Fruit fly (Drosophila melanogaster): ENCODE data around the gene Svip.

Svip gene

dm6 chr3L:9361894-9362293 is 3.1 kb downstream of the Svip start, which contains the start of gene CG34456:
CG34456 (plus strand) TSS chr3L:9362108.
- no peak for TF ChIP-seq CG17328 (GFP tag; IDR thresholded peaks at IDR 0.05)
- peak; percentile 9 for TF ChIP-seq sug (tag; optimal IDR thresholded peaks at IDR 0.05)
- TF ChIP-seq CG13296 (GFP tag; optimal IDR thresholded peaks at IDR 0.05): peak; percentile 26
- TF ChIP-seq B-H2 (GFP tag; optimal IDR thresholded peaks at IDR 0.05): no peak
- no peak for TF ChIP-seq slou (GFP tag; optimal IDR thresholded peaks at IDR 0.05)
- TF ChIP-seq HLH3B (GFP tag; IDR thresholded peaks at IDR 0.05): no peak
- no peak for TF ChIP-seq H15 (GFP tag; IDR thresholded peaks at IDR 0.05)
- TF ChIP-seq dmrt99B (tag; optimal IDR thresholded peaks at IDR 0.05): no peak
- no peak for TF ChIP-seq org-1 (GFP tag; optimal IDR thresholded peaks at IDR 0.05)
- no peak for TF ChIP-seq lola (GFP tag; optimal IDR thresholded peaks at IDR 0.05)
- no peak for TF ChIP-seq mam (GFP tag; optimal IDR thresholded peaks at IDR 0.05)
- no peak for TF ChIP-seq pan (optimal IDR thresholded peaks at IDR 0.05)
- no peak for TF ChIP-seq pan (GFP tag; optimal IDR thresholded peaks at IDR 0.05 in 1 of 2, IDR thresholded peaks at IDR 0.05 in 1 of 2)
- peak; percentile 2 for TF ChIP-seq CG13894 (tag; optimal IDR thresholded peaks at IDR 0.05)
- TF ChIP-seq tll (GFP tag; optimal IDR thresholded peaks at IDR 0.05): no peak
- TF ChIP-seq CG2678 (tag; optimal IDR thresholded peaks at IDR 0.05): no peak
- TF ChIP-seq lov (optimal IDR thresholded peaks at IDR 0.05): no peak
- no peak for TF ChIP-seq lov (GFP tag; IDR thresholded peaks at IDR 0.05)
- no peak for TF ChIP-seq Dip3 (GFP tag; optimal IDR thresholded peaks at IDR 0.05)
- TF ChIP-seq usp (GFP tag; optimal IDR thresholded peaks at IDR 0.05): no peak
- peak; percentile 25 for TF ChIP-seq CG34376 (GFP tag; optimal IDR thresholded peaks at IDR 0.05)
- TF ChIP-seq CG1647 (GFP tag; optimal IDR thresholded peaks at IDR 0.05): no peak
- no peak for TF ChIP-seq Ptx1 (GFP tag; IDR thresholded peaks at IDR 0.05)

dm6 chr3L:9364131-9364530 is 5.3 kb downstream of the Svip start, which contains the start of gene mRRF1:
mRRF1 (plus strand) TSS chr3L:9364350.
- TF ChIP-seq gsb-n (tag; optimal IDR thresholded peaks at IDR 0.05): peak; percentile 9
- no peak for TF ChIP-seq Rfx (GFP tag; IDR thresholded peaks at IDR 0.05)
- TF ChIP-seq dm (GFP tag; optimal IDR thresholded peaks at IDR 0.05): no peak
- TF ChIP-seq CG13287 (GFP tag; IDR thresholded peaks at IDR 0.05; ENCODE audit: partially characterized antibody): peak; percentile 36; the same call in 1 of the 2 replicates
- TF ChIP-seq MBD-R2 (GFP tag; IDR thresholded peaks at IDR 0.05): peak; percentile 41; the same call in 1 of the 2 replicates
- TF ChIP-seq Dp (GFP tag; optimal IDR thresholded peaks at IDR 0.05): peak; percentile 70
- TF ChIP-seq Pdp1 (GFP tag; optimal IDR thresholded peaks at IDR 0.05): peak in 1 of 2 experiments; percentile 66
- TF ChIP-seq CG9437 (GFP tag; optimal IDR thresholded peaks at IDR 0.05): peak; percentile 99
- TF ChIP-seq CG17359 (tag; optimal IDR thresholded peaks at IDR 0.05): peak; percentile 76
- peak; percentile 40 for TF ChIP-seq CG15514 (GFP tag; optimal IDR thresholded peaks at IDR 0.05)
- peak; percentile 35; the same call in 1 of the 3 replicates for TF ChIP-seq CG34224 (GFP tag; IDR thresholded peaks at IDR 0.05; ENCODE audit: partially characterized antibody)
- TF ChIP-seq Dip3 (GFP tag; optimal IDR thresholded peaks at IDR 0.05): no peak
- TF ChIP-seq crp (GFP tag; optimal IDR thresholded peaks at IDR 0.05): peak in 1 of 2 experiments; percentile 80
- TF ChIP-seq E2f2 (GFP tag; IDR thresholded peaks at IDR 0.05): peak; percentile 81

dm6 chr3L:9366850-9367430 is 8.1 kb downstream of the Svip start, which contains the start of the genes Klp67A and CG4452:
Klp67A (minus strand) TSS chr3L:9367046.
CG4452 (plus strand) TSS chr3L:9367377.
- TF ChIP-seq CG10543 (GFP tag; optimal IDR thresholded peaks at IDR 0.05) (peak; percentile 28), CG32532 (GFP tag; IDR thresholded peaks at IDR 0.05) (peak; percentile 45; the same call in 1 of the 2 replicates), Sin3A (optimal IDR thresholded peaks at IDR 0.05) (peak; percentile 82), sqz (GFP tag; optimal IDR thresholded peaks at IDR 0.05) (no peak), CG8281 (tag; optimal IDR thresholded peaks at IDR 0.05) (no peak), CG2116 (GFP tag; optimal IDR thresholded peaks at IDR 0.05) (peak; percentile 100), Atf6 (GFP tag; IDR thresholded peaks at IDR 0.05) (no peak), CG5245 (GFP tag; optimal IDR thresholded peaks at IDR 0.05) (no peak), Dek (tag; optimal IDR thresholded peaks at IDR 0.05) (peak; percentile 27), CG8765 (GFP tag; IDR thresholded peaks at IDR 0.05) (no peak), ewg (GFP tag; optimal IDR thresholded peaks at IDR 0.05) (peak; percentile 50), odd (GFP tag; optimal IDR thresholded peaks at IDR 0.05) (no peak), Bteb2 (GFP tag; optimal IDR thresholded peaks at IDR 0.05) (peak; percentile 15), ems (GFP tag; optimal IDR thresholded peaks at IDR 0.05) (no peak)
